Worm (Caenorhabditis elegans): ENCODE data around the gene Y113G7C.1.
"Not testable (repeated sequence)": the region's sequence is repeated elsewhere in the genome, so short reads cannot be mapped to it uniquely, and the experiment has no call there.

Gene Y113G7C.1

DNA sequence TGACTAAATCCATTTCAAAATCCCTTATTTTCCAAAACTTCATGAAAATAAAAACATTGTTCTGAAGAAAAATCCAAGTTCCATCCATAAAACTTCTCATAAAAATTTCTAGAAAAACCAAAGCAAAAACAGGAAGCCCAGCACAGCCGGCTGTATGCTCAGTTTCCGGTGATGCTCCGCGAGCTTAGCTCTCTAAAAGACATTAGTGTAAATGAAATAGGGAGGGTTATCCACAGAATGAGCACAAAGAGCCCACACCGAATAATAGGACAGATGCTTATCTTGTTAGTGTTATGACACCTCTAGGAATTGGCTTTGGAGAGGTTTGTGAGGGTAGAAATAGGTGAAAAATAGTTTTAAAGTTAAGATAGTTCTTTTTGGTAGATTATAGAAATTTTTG lies 20.5 kb downstream of the Y113G7C.1 start:
- TF ChIP-seq tbx-11 (GFP tag; IDR thresholded peaks at IDR 0.05) (no peak), flt-1 (GFP tag; IDR thresholded peaks at IDR 0.05) (no peak), aly-1 (tag; optimal IDR thresholded peaks at IDR 0.05) (no peak), ets-7 (tag; optimal IDR thresholded peaks at IDR 0.05) (no peak), tbx-37 (GFP tag; conservative IDR thresholded peaks at IDR 0.05) (no peak), pes-1 (GFP tag; IDR thresholded peaks at IDR 0.05) (no peak), tra-4 (tag; optimal IDR thresholded peaks at IDR 0.05) (no peak), hnd-1 (tag; optimal IDR thresholded peaks at IDR 0.05) (no peak), ceh-36 (tag; optimal IDR thresholded peaks at IDR 0.05) (no peak), scrt-1 (GFP tag; IDR thresholded peaks at IDR 0.05) (no peak), sea-1 (GFP tag; conservative IDR thresholded peaks at IDR 0.05) (no peak)

DNA sequence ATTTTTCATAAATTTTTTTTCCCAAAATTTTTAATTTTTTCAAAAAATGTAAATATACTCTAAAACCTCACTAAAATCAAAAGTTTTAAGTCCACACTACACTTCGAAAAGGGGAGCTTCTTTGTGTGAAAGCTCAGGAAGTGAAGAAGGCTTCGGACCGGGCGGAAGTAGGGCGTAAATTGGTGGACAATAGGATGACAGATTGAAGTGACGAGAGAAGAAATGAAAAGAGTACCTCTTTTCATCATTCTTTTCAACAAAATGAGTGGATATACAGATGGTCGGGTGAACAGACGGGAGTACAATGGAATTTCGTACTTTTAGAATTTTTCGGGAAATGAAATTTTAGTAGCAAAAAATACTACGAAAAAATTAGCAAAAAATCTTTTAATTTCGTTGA lies 21.3 kb downstream of the Y113G7C.1 start:
- TF ChIP-seq tra-4 (tag; optimal IDR thresholded peaks at IDR 0.05): no peak
- no peak for TF ChIP-seq tbx-11 (GFP tag; IDR thresholded peaks at IDR 0.05)

DNA sequence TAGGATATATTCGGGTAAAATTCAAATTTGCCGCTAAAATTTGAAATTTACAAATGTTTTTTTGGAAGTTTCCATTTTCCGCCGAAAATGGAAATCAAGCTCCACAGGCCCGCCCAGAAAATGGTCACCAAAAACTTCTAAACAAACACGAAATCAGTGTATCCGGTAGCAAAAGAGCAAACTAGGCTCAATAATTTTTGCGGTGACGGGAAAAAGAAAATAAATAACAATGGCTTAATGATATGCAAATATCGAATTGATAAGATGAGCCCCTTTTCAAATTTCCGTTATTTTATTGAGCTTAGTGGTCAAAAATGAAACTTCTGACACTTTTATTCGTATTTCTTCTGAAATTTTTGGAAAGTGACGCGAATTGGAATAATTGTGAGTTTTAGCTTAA lies 27.3 kb downstream of the Y113G7C.1 start, which contains the start of gene Y38H6A.3:
Gene Y38H6A.3, plus strand, starts transcription at position 301 of the 400 bp plus-strand sequence.
- TF ChIP-seq sea-1 (GFP tag; conservative IDR thresholded peaks at IDR 0.05): no peak
- TF ChIP-seq ets-7 (tag; optimal IDR thresholded peaks at IDR 0.05): no peak
- TF ChIP-seq ceh-36 (tag; optimal IDR thresholded peaks at IDR 0.05): no peak
- no peak for TF ChIP-seq ceh-13 (GFP tag; optimal IDR thresholded peaks at IDR 0.05)

DNA sequence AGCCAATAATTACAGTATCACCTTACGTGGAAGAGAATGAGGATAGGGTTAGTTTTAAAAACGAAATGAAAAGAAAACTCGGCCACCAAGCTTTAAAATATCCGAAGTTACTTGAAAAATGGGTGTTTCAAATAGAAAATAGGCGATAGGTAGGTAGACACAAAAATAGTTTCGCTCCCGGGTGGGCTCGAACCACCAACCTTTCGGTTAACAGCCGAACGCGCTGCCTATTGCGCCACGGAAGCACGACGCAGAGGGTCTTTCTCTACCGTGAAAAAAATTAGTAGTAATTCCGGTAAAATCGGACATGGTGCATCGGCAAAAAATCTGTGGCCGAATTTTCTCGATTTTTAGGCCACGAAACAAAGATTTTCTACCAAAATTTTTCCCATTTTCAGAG lies 30.1 kb downstream of the Y113G7C.1 start:
- no peak for TF ChIP-seq ceh-36 (tag; optimal IDR thresholded peaks at IDR 0.05)
- TF ChIP-seq pes-1 (GFP tag; IDR thresholded peaks at IDR 0.05): 0 out of 2 replicates have a peak, but pooled peaks have one; percentile 36
- no peak for TF ChIP-seq aly-1 (tag; optimal IDR thresholded peaks at IDR 0.05)

DNA sequence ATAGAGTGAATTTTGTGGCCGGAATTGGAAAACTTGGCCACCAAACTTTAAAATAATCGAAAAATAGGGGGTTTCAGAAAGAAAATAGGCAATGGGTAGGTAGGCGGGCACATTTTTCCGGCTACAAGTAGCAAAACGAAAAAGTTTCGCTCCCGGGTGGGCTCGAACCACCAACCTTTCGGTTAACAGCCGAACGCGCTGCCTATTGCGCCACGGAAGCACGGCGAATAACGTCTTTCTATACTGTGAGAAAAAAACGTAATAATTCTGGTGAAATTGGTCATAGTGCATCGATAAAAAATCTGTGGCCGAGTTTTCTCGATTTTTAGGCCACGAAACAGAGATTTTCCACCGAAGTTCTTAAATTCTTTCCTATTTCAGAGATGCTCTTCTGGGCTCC lies 32.8 kb downstream of the Y113G7C.1 start:
- TF ChIP-seq pes-1 (GFP tag; IDR thresholded peaks at IDR 0.05) (no peak), flt-1 (GFP tag; IDR thresholded peaks at IDR 0.05) (no peak), ceh-36 (tag; optimal IDR thresholded peaks at IDR 0.05) (no peak), scrt-1 (GFP tag; IDR thresholded peaks at IDR 0.05) (no peak), hmg-4 (GFP tag; optimal IDR thresholded peaks at IDR 0.05) (no peak), ceh-13 (GFP tag; optimal IDR thresholded peaks at IDR 0.05) (no peak), hmbx-1 (tag; optimal IDR thresholded peaks at IDR 0.05) (no peak), tbx-11 (GFP tag; IDR thresholded peaks at IDR 0.05) (no peak)

DNA sequence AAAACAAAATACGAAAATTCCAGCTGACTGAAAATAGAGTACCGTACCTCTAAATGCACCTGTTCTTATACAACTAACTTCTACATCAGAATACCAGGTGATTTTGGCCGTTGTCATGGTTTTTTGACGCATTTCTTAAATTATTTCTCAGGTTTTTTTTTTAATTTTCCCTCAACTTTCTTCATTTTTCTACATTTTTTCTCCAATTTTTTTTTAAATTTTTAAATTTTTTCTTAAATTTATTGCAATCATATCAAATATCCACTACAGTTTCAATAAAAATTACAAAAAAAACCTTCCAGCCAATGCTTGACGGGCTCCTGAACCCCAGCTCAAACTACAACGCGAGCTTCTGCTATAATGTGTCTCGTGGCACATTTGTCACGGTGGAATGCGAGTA lies 33.7 kb downstream of the Y113G7C.1 start, which contains the start of gene K02E2.1:
Gene K02E2.1, plus strand, starts transcription at position 301 of the 400 bp plus-strand sequence.
- TF ChIP-seq hmbx-1 (tag; optimal IDR thresholded peaks at IDR 0.05): no peak
- TF ChIP-seq hmg-4 (GFP tag; optimal IDR thresholded peaks at IDR 0.05): no peak
- no peak for TF ChIP-seq tbx-11 (GFP tag; IDR thresholded peaks at IDR 0.05)

DNA sequence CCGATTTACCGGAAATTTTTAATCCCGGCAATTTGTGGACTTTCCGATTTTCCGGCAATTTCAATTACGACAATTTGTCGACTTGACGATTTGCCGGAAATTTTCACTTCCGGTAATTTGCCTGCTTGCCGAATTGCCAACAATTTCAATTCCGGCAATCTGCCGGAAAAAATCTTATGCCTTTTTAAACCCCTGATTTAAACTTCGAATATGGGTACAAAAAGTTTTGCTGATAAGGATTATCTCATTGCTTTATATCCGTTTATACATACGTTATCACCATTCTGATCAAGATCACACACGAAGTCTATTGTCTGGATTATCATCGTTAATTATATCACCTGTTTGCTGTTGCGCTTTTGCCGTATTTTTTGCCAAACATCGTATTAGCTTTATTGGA lies 38.9 kb downstream of the Y113G7C.1 start, which contains the start of gene grd-11:
Gene grd-11, plus strand, starts transcription at position 301 of the 400 bp plus-strand sequence.
- TF ChIP-seq hmg-4 (GFP tag; optimal IDR thresholded peaks at IDR 0.05) (no peak), hnd-1 (tag; optimal IDR thresholded peaks at IDR 0.05) (no peak), ceh-13 (GFP tag; optimal IDR thresholded peaks at IDR 0.05) (no peak), F13C5.2 (tag; optimal IDR thresholded peaks at IDR 0.05) (no peak), tbx-37 (GFP tag; conservative IDR thresholded peaks at IDR 0.05) (no peak), tra-4 (tag; optimal IDR thresholded peaks at IDR 0.05) (no peak), pes-1 (GFP tag; IDR thresholded peaks at IDR 0.05) (no peak), hmbx-1 (tag; optimal IDR thresholded peaks at IDR 0.05) (no peak), sea-1 (GFP tag; conservative IDR thresholded peaks at IDR 0.05) (no peak), ets-7 (tag; optimal IDR thresholded peaks at IDR 0.05) (no peak), scrt-1 (GFP tag; IDR thresholded peaks at IDR 0.05) (no peak), ceh-36 (tag; optimal IDR thresholded peaks at IDR 0.05) (no peak), tbx-11 (GFP tag; IDR thresholded peaks at IDR 0.05) (no peak), B0310.2 (tag; optimal IDR thresholded peaks at IDR 0.05) (no peak), ama-1 (optimal IDR thresholded peaks at IDR 0.05) (no peak), aly-1 (tag; optimal IDR thresholded peaks at IDR 0.05) (no peak)

DNA sequence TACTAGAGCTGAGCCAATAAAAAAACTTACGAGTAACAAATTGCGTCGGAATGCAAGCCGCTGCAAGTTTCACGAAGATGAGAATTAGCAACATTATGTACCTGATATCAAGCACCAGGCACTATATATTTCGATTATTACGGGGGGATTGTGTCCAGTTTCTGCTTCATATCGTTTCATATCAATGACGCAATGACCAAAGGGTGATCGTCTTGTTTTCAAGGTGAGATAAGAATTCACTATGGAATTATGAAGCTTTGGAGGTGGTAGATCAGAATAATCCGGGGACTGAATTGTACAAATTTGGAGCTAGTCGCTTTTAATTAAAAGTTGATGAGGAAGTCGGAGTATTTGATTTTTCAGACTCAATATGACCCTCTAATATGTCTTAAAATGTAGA lies 49.3 kb downstream of the Y113G7C.1 start, which contains the start of gene K02E2.8:
Gene K02E2.8, minus strand, starts transcription at position 101 of the 400 bp plus-strand sequence.
- TF ChIP-seq ceh-13 (GFP tag; optimal IDR thresholded peaks at IDR 0.05) (no peak), aly-1 (tag; optimal IDR thresholded peaks at IDR 0.05) (no peak), hmg-4 (GFP tag; optimal IDR thresholded peaks at IDR 0.05) (no peak), ceh-36 (tag; optimal IDR thresholded peaks at IDR 0.05) (no peak), B0310.2 (tag; optimal IDR thresholded peaks at IDR 0.05) (no peak)

DNA sequence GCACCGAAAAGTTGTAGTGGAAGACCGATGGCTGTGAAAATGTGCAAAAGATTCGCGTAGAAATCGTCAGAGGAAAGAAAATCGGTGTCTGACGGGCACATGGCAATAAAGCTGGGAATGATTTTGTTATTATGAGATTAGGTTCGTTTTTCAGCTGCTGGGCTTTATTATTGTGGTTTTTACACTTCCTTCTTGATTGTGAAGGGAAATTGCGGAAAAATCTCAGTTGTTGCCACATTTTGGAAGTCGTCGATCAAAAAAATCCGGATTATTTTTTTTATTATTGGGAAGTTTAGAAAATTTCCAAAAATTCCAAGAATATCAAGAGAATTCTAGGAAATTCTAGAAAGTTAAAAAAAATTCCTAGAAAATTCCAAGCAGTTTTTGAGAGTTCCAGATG lies 51.6 kb downstream of the Y113G7C.1 start, which contains the start of gene srh-177:
Gene srh-177, minus strand, starts transcription at position 101 of the 400 bp plus-strand sequence.
- not testable (repeated sequence) for TF ChIP-seq flt-1 (GFP tag; IDR thresholded peaks at IDR 0.05); aly-1 (tag; optimal IDR thresholded peaks at IDR 0.05); pes-1 (GFP tag; IDR thresholded peaks at IDR 0.05)

Measured in whole organism, early embryonic.